Worm (Caenorhabditis elegans) whole organism, midembryonic: ENCODE results near the gene M02D8.6.

Experiments used
- T22C8.4 ChIP-seq: fragments of 200-800 bp; sonication (Bioruptor generic); IDR thresholded peaks from 2 replicates; pipeline ENCODE4 v1.3.6; 2022; ENCODE audit warnings: missing genetic modification characterization, missing compliant biosample characterization
- cog-1 ChIP-seq: sonication (generic microtip); optimal IDR thresholded peaks from 2 replicates; lab custom pipeline; 2016; ENCODE audit warnings: missing genetic modification characterization, missing compliant biosample characterization
- flt-1 ChIP-seq: fragments of 200-800 bp; sonication (Bioruptor generic); IDR thresholded peaks from 2 replicates; pipeline ENCODE4 v1.3.6; 2022; ENCODE audit warnings: missing genetic modification characterization, missing compliant biosample characterization
- klf-2 ChIP-seq: fragments of 200-800 bp; sonication (Bioruptor generic); conservative IDR thresholded peaks from 2 replicates; pipeline ENCODE4 v1.3.6; 2022; ENCODE audit warnings: missing genetic modification reagents, missing genetic modification characterization, missing compliant biosample characterization
- med-1 ChIP-seq: sonication (generic microtip); optimal IDR thresholded peaks from 2 replicates; lab custom pipeline; 2017; ENCODE audit warnings: missing genetic modification characterization, mild to moderate bottlenecking, missing compliant biosample characterization, antibody characterized with exemption, missing genetic modification reagents; ENCODE audit not compliant: insufficient read depth
- ref-1 ChIP-seq: fragments of 200-800 bp; sonication (Bioruptor generic); conservative IDR thresholded peaks from 2 replicates; pipeline ENCODE4 v1.3.6; 2022; ENCODE audit warnings: missing genetic modification reagents, missing genetic modification characterization, missing compliant biosample characterization
- tab-1 ChIP-seq: fragments of 200-800 bp; sonication (Bioruptor generic); IDR thresholded peaks from 2 replicates; pipeline ENCODE4 v1.3.6; 2022; ENCODE audit warnings: missing genetic modification characterization, missing compliant biosample characterization
- ztf-23 ChIP-seq: fragments of 200-800 bp; sonication (Bioruptor generic); IDR thresholded peaks from 2 replicates; pipeline ENCODE4 v1.3.6; 2022; ENCODE audit warnings: missing genetic modification reagents, missing genetic modification characterization, missing compliant biosample characterization
- ztf-29 ChIP-seq: fragments of 200-800 bp; sonication (Bioruptor generic); IDR thresholded peaks from 2 replicates; pipeline ENCODE4 v1.3.6; 2022; ENCODE audit warnings: missing genetic modification reagents, missing genetic modification characterization, missing compliant biosample characterization

The M02D8.6 gene

ce11 chrX:8713754-8714295, 17.9 kb downstream of the M02D8.6 start, which contains the start of gene F53A9.6:
F53A9.6 (minus strand) TSS chrX:8713804.
- TF ChIP-seq tab-1 (GFP tag; lab: Robert Waterston, UW) = no peak

- TF ChIP-seq klf-2 (no peak), flt-1 (no peak), T22C8.4 (GFP tag; lab: Robert Waterston, UW) (no peak), ztf-29 (GFP tag; lab: Robert Waterston, UW) (no peak), ref-1 (GFP tag; lab: Robert Waterston, UW) (no peak), ztf-23 (GFP tag; lab: Robert Waterston, UW) (no peak), tab-1 (GFP tag; lab: Robert Waterston, UW) (no peak), med-1 (GFP tag; lab: Kevin White, UChicago) (no peak), cog-1 (tag; lab: Kevin White, UChicago) (no peak)
These were observed 19.1 kb downstream of the M02D8.6 start for ce11 chrX:8712662-8713061.

ce11 chrX:8711141-8711645, 20.5 kb downstream of the M02D8.6 start, which contains the start of gene F53A9.1:
F53A9.1 (plus strand) TSS chrX:8711595.
- TF ChIP-seq tab-1 (GFP tag; lab: Robert Waterston, UW) = no peak
- no peak for TF ChIP-seq klf-2
- TF ChIP-seq T22C8.4 (GFP tag; lab: Robert Waterston, UW) = no peak
- TF ChIP-seq med-1 (GFP tag; lab: Kevin White, UChicago) = no peak
- no peak for TF ChIP-seq flt-1
- no peak for TF ChIP-seq ztf-23 (GFP tag; lab: Robert Waterston, UW)
- no peak for TF ChIP-seq cog-1 (tag; lab: Kevin White, UChicago)
- no peak for TF ChIP-seq ref-1 (GFP tag; lab: Robert Waterston, UW)
- TF ChIP-seq ztf-29 (GFP tag; lab: Robert Waterston, UW) = no peak

- TF ChIP-seq cog-1 (tag; lab: Kevin White, UChicago) (no peak), ztf-29 (GFP tag; lab: Robert Waterston, UW) (no peak), klf-2 (no peak), ref-1 (GFP tag; lab: Robert Waterston, UW) (no peak), flt-1 (no peak), T22C8.4 (GFP tag; lab: Robert Waterston, UW) (no peak), med-1 (GFP tag; lab: Kevin White, UChicago) (no peak), ztf-23 (GFP tag; lab: Robert Waterston, UW) (no peak), tab-1 (GFP tag; lab: Robert Waterston, UW) (no peak)
These were observed 22.3 kb downstream of the M02D8.6 start, which contains the start of gene kreg-1 for ce11 chrX:8709424-8709823. kreg-1 (plus strand) TSS chrX:8709764.

- TF ChIP-seq med-1 (GFP tag; lab: Kevin White, UChicago) (no peak), ztf-23 (GFP tag; lab: Robert Waterston, UW) (no peak), klf-2 (no peak), tab-1 (GFP tag; lab: Robert Waterston, UW) (no peak), flt-1 (no peak), cog-1 (tag; lab: Kevin White, UChicago) (no peak), T22C8.4 (GFP tag; lab: Robert Waterston, UW) (no peak), ztf-29 (GFP tag; lab: Robert Waterston, UW) (no peak), ref-1 (GFP tag; lab: Robert Waterston, UW) (no peak)
These were observed 23.7 kb downstream of the M02D8.6 start, which contains the start of gene F53A9.3 for ce11 chrX:8708053-8708452. F53A9.3 (plus strand) TSS chrX:8708353.

ce11 chrX:8704830-8705229, 26.9 kb downstream of the M02D8.6 start:
- no peak for TF ChIP-seq med-1 (GFP tag; lab: Kevin White, UChicago)
- no peak for TF ChIP-seq tab-1 (GFP tag; lab: Robert Waterston, UW)
- TF ChIP-seq ztf-29 (GFP tag; lab: Robert Waterston, UW) = no peak
- no peak for TF ChIP-seq klf-2
- TF ChIP-seq flt-1 = no peak

- TF ChIP-seq ref-1 (GFP tag; lab: Robert Waterston, UW) = no peak
These were observed 27.9 kb downstream of the M02D8.6 start, which contains the start of gene jbts-14 for ce11 chrX:8703664-8704356. jbts-14 (plus strand) TSS chrX:8704306.

ce11 chrX:8697517-8697916, 34.2 kb downstream of the M02D8.6 start, which contains the start of gene frpr-8:
frpr-8 (plus strand) TSS chrX:8697817.
- TF ChIP-seq klf-2 (no peak), ztf-23 (GFP tag; lab: Robert Waterston, UW) (no peak), med-1 (GFP tag; lab: Kevin White, UChicago) (no peak)

- TF ChIP-seq ztf-23 (GFP tag; lab: Robert Waterston, UW) (no peak), tab-1 (GFP tag; lab: Robert Waterston, UW) (no peak), med-1 (GFP tag; lab: Kevin White, UChicago) (no peak), flt-1 (no peak), T22C8.4 (GFP tag; lab: Robert Waterston, UW) (no peak), ztf-29 (GFP tag; lab: Robert Waterston, UW) (no peak), klf-2 (no peak), cog-1 (tag; lab: Kevin White, UChicago) (no peak)
These were observed 50.1 kb downstream of the M02D8.6 start, which contains the start of gene K09E2.1 for ce11 chrX:8681600-8681999. K09E2.1 (plus strand) TSS chrX:8681900.
